Worm (Caenorhabditis elegans): Measurements from ENCODE around the gene Y76A2B.4.

DNA sequence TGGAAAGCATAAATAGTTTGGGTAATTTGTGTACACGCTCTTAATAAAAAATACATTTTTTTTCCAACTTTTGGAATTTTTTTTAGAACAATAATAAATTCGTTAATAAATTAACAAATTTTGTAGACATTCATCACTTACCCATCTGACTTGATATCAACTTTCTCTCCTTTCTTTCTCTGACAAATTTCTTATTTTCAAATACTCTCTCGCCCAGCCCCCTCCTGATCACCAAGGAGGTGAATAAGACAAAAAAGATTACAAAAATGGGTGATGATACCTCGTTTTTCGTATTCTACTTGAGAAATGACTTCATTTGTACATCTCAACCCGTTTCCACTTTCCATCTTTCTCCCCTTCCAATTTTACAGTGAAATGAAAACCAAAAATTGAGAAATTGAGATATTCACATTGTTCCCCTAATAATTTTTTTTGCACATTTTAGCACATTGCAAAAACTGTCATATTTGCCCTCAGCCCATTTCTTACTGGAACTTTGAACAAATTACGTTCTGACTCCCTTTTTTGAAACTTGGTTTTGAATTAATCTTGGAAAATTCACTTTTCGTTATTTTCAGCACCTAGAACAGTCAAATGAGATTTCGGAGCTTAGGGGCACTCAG lies 29.1 kb upstream of the Y76A2B.4 start, which contains the start of gene osm-7:
- TF ChIP-seq tra-1 (GFP tag; IDR thresholded peaks at IDR 0.05) (no peak), nhr-25 (tag; optimal IDR thresholded peaks at IDR 0.05; ENCODE audit: borderline replicate concordance, insufficient read depth) (no peak), dpl-1 (GFP tag; optimal IDR thresholded peaks at IDR 0.05) (no peak), ztf-11 (tag; optimal IDR thresholded peaks at IDR 0.05) (no peak), nhr-28 (tag; optimal IDR thresholded peaks at IDR 0.05) (no peak), ces-1 (GFP tag; optimal IDR thresholded peaks at IDR 0.05) (no peak), unc-62 (GFP tag; optimal IDR thresholded peaks at IDR 0.05 in 1 of 2) (no peak), unc-62 (tag; optimal IDR thresholded peaks at IDR 0.05) (no peak), zip-11 (GFP tag; IDR thresholded peaks at IDR 0.05) (no peak), mxl-3 (GFP tag; optimal IDR thresholded peaks at IDR 0.05) (no peak), dve-1 (tag; optimal IDR thresholded peaks at IDR 0.05; ENCODE audit: insufficient read depth) (no peak)

Measured in whole organism, L4 larva.